Worm (Caenorhabditis elegans): Measurements from ENCODE around the gene T22E5.1.

DNA sequence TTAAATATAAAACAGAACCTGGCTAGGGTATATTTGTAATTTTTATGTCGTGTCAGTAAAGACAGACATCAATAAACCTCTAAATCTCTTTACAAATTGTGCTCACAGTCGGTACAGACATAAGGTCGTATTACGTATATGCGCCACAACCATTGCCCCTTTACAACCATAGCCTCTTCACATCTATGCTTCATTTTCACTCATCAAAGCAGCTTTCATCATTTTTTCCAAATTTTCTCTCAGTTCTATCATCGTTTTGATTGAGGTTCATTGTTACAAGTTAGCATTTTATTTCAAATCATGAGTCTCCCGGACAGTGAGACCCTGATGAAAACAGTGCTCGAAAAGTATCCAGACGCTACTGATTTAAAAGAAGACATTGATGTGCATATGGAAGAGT is 48.5 kb upstream of the T22E5.1 start, which contains the start of gene C03B1.4:
- TF ChIP-seq nhr-12 (tag; optimal IDR thresholded peaks at IDR 0.05) = no peak
- TF ChIP-seq ztf-4 (tag; optimal IDR thresholded peaks at IDR 0.05) = no peak
- TF ChIP-seq lin-11 (tag; optimal IDR thresholded peaks at IDR 0.05) = no peak

Measured in whole organism, L2 larva.